Fruit fly (Drosophila melanogaster) whole organism, embryonic: ENCODE results near the gene CG14219.

Experiments
- Ada2b ChIP-seq: fragments of 200-800 bp; sonication (Bioruptor generic); IDR thresholded peaks from 2 replicates; pipeline ENCODE4 v1.3.6; 2022; ENCODE audit warnings: missing biosample characterization, missing genetic modification characterization
- Adf1 ChIP-seq: fragments of 200-800 bp; sonication (Bioruptor generic); IDR thresholded peaks from 2 replicates; pipeline ENCODE4 v1.3.6; 2022; ENCODE audit warnings: missing biosample characterization, missing genetic modification characterization
- CG12104 ChIP-seq: fragments of 200-800 bp; sonication (Bioruptor generic); optimal IDR thresholded peaks from 3 replicates; lab custom pipeline; 2016; ENCODE audit warnings: missing biosample characterization, missing genetic modification characterization
- CG14014 ChIP-seq: fragments of 200-800 bp; sonication (Bioruptor generic); IDR thresholded peaks from 2 replicates; pipeline ENCODE4 v1.3.6; 2022; ENCODE audit warnings: missing biosample characterization, missing genetic modification characterization
- CG14667 ChIP-seq: fragments of 200-800 bp; sonication (Bioruptor generic); IDR thresholded peaks from 2 replicates; pipeline ENCODE4 v1.3.6; 2022; ENCODE audit warnings: missing biosample characterization, missing genetic modification characterization
- CG14860 ChIP-seq: fragments of 200-800 bp; sonication (Bioruptor generic); IDR thresholded peaks from 3 replicates; pipeline ENCODE4 v1.3.6; 2022; ENCODE audit warnings: missing biosample characterization, missing genetic modification characterization; ENCODE audit not compliant: partially characterized antibody
- CG1602 ChIP-seq: fragments of 200-800 bp; sonication (Bioruptor generic); optimal IDR thresholded peaks from 3 replicates; lab custom pipeline; 2016; ENCODE audit warnings: missing biosample characterization, missing genetic modification characterization
- CG2202 ChIP-seq: fragments of 200-800 bp; sonication (Bioruptor generic); optimal IDR thresholded peaks from 2 replicates; lab custom pipeline; 2018; ENCODE audit warnings: missing biosample characterization, mild to moderate bottlenecking, missing genetic modification characterization
- CG30020 ChIP-seq: fragments of 200-800 bp; optimal IDR thresholded peaks from 2 replicates; lab custom pipeline; 2019; ENCODE audit warnings: missing biosample characterization, mild to moderate bottlenecking, missing genetic modification characterization, moderate library complexity
- CG3065 ChIP-seq: fragments of 200-800 bp; sonication (Bioruptor generic); optimal IDR thresholded peaks from 2 replicates; lab custom pipeline; 2016; ENCODE audit warnings: missing biosample characterization, missing genetic modification characterization
- CG31365 ChIP-seq: fragments of 200-800 bp; sonication (Bioruptor generic); optimal IDR thresholded peaks from 2 replicates; lab custom pipeline; 2018; ENCODE audit warnings: missing biosample characterization, mild to moderate bottlenecking, missing genetic modification characterization
- CG33213 ChIP-seq: fragments of 200-800 bp; sonication (Bioruptor generic); optimal IDR thresholded peaks from 3 replicates; lab custom pipeline; 2016; ENCODE audit warnings: missing biosample characterization, missing genetic modification characterization
- CG3847 ChIP-seq: fragments of 200-800 bp; sonication (Bioruptor generic); IDR thresholded peaks from 2 replicates; pipeline ENCODE4 v1.3.6; 2022; ENCODE audit warnings: missing biosample characterization, missing genetic modification characterization
- CG5245 ChIP-seq: fragments of 200-800 bp; sonication (Bioruptor generic); optimal IDR thresholded peaks from 3 replicates; lab custom pipeline; 2016; ENCODE audit warnings: missing biosample characterization, missing genetic modification characterization
- CG6254 ChIP-seq: fragments of 200-800 bp; sonication (Bioruptor generic); optimal IDR thresholded peaks from 3 replicates; lab custom pipeline; 2017; ENCODE audit warnings: mild to moderate bottlenecking, missing biosample characterization, missing genetic modification reagents, missing genetic modification characterization
- CG6654 ChIP-seq: fragments of 200-800 bp; sonication (Bioruptor generic); optimal IDR thresholded peaks from 2 replicates; lab custom pipeline; 2017; ENCODE audit warnings: missing biosample characterization, mild to moderate bottlenecking, missing genetic modification characterization
- CG7372 ChIP-seq: fragments of 200-800 bp; sonication (Bioruptor generic); IDR thresholded peaks from 2 replicates; pipeline ENCODE4 v1.3.6; 2022; ENCODE audit warnings: missing biosample characterization, missing genetic modification characterization
- CG7839 ChIP-seq: fragments of 200-800 bp; sonication (Bioruptor generic); optimal IDR thresholded peaks from 3 replicates; lab custom pipeline; 2018; ENCODE audit warnings: missing biosample characterization, mild to moderate bottlenecking, missing genetic modification characterization, moderate library complexity
- CG9727 ChIP-seq: fragments of 200-800 bp; sonication (Bioruptor generic); optimal IDR thresholded peaks from 3 replicates; lab custom pipeline; 2017; ENCODE audit warnings: missing biosample characterization, mild to moderate bottlenecking, missing genetic modification characterization
- CG9876 ChIP-seq: fragments of 200-800 bp; sonication (Bioruptor generic); optimal IDR thresholded peaks from 2 replicates; lab custom pipeline; 2016; ENCODE audit warnings: missing biosample characterization, missing genetic modification characterization
- CG9932 ChIP-seq: fragments of 200-800 bp; sonication (Bioruptor generic); IDR thresholded peaks from 2 replicates; pipeline ENCODE4 v1.3.6; 2022; ENCODE audit warnings: missing biosample characterization, missing genetic modification characterization
- Dref ChIP-seq: fragments of 200-800 bp; sonication (Bioruptor generic); IDR thresholded peaks from 2 replicates; pipeline ENCODE4 v1.3.6; 2022; ENCODE audit warnings: missing biosample characterization, missing genetic modification characterization
- E2f2 ChIP-seq: fragments of 200-800 bp; sonication (Bioruptor generic); IDR thresholded peaks from 2 replicates; pipeline ENCODE4 v1.3.6; 2022; ENCODE audit warnings: missing biosample characterization, missing genetic modification characterization
- Fer1 ChIP-seq: fragments of 200-800 bp; sonication (Bioruptor generic); optimal IDR thresholded peaks from 2 replicates; lab custom pipeline; 2017; ENCODE audit warnings: missing biosample characterization, mild to moderate bottlenecking, missing genetic modification characterization
- Fer2 ChIP-seq: fragments of 200-800 bp; sonication (Bioruptor generic); optimal IDR thresholded peaks from 2 replicates; lab custom pipeline; 2018; ENCODE audit warnings: missing biosample characterization, mild to moderate bottlenecking, missing genetic modification characterization, moderate library complexity
- HLH3B ChIP-seq: fragments of 200-800 bp; sonication (Bioruptor generic); IDR thresholded peaks from 2 replicates; pipeline ENCODE4 v1.3.6; 2022; ENCODE audit warnings: missing biosample characterization, missing genetic modification characterization
- Mad ChIP-seq: fragments of 200-800 bp; sonication (Bioruptor generic); optimal IDR thresholded peaks from 2 replicates; lab custom pipeline; 2016; ENCODE audit warnings: missing biosample characterization, missing genetic modification characterization
- NC2β ChIP-seq: fragments of 200-800 bp; sonication (Bioruptor generic); optimal IDR thresholded peaks from 2 replicates; lab custom pipeline; 2016; ENCODE audit warnings: missing biosample characterization, missing genetic modification characterization
- Nf-YA ChIP-seq: fragments of 200-800 bp; sonication (Bioruptor generic); IDR thresholded peaks from 2 replicates; pipeline ENCODE4 v1.3.6; 2022; ENCODE audit warnings: missing biosample characterization, missing genetic modification characterization
- Rfx ChIP-seq: fragments of 200-800 bp; sonication (Bioruptor generic); IDR thresholded peaks from 2 replicates; pipeline ENCODE4 v1.3.6; 2022; ENCODE audit warnings: missing biosample characterization, missing genetic modification characterization
- Rx ChIP-seq: fragments of 200-800 bp; sonication (Bioruptor generic); IDR thresholded peaks from 2 replicates; pipeline ENCODE4 v1.3.6; 2022; ENCODE audit warnings: missing biosample characterization, missing genetic modification characterization
- Ssrp ChIP-seq: fragments of 200-800 bp; sonication (Bioruptor generic); optimal IDR thresholded peaks from 2 replicates; lab custom pipeline; 2018; ENCODE audit warnings: missing biosample characterization, mild to moderate bottlenecking, missing genetic modification characterization, moderate library complexity
- al ChIP-seq: fragments of 200-800 bp; sonication (Bioruptor generic); IDR thresholded peaks from 2 replicates; pipeline ENCODE4 v1.3.6; 2022; ENCODE audit warnings: missing biosample characterization, missing genetic modification characterization
- amos ChIP-seq: fragments of 200-800 bp; sonication (Bioruptor generic); IDR thresholded peaks from 2 replicates; pipeline ENCODE4 v1.3.6; 2022; ENCODE audit warnings: missing biosample characterization, missing genetic modification characterization; ENCODE audit not compliant: partially characterized antibody
- ase ChIP-seq: fragments of 200-800 bp; sonication (Bioruptor generic); IDR thresholded peaks from 3 replicates; pipeline ENCODE4 v1.3.6; 2022; ENCODE audit warnings: missing biosample characterization, missing genetic modification characterization
- chm ChIP-seq: fragments of 200-800 bp; sonication (Bioruptor generic); IDR thresholded peaks from 2 replicates; pipeline ENCODE4 v1.3.6; 2022; ENCODE audit warnings: missing biosample characterization, missing genetic modification characterization
- cwo ChIP-seq: fragments of 200-800 bp; sonication (Bioruptor generic); optimal IDR thresholded peaks from 3 replicates; lab custom pipeline; 2017; ENCODE audit warnings: missing biosample characterization, missing genetic modification characterization, mild to moderate bottlenecking, moderate library complexity, missing genetic modification reagents
- dan ChIP-seq: fragments of 200-800 bp; sonication (Bioruptor generic); IDR thresholded peaks from 2 replicates; pipeline ENCODE4 v1.3.6; 2022; ENCODE audit warnings: missing biosample characterization, missing genetic modification characterization
- ems ChIP-seq: fragments of 200-800 bp; sonication (Bioruptor generic); optimal IDR thresholded peaks from 3 replicates; lab custom pipeline; 2016; ENCODE audit warnings: missing biosample characterization, missing genetic modification characterization
- ewg ChIP-seq: fragments of 200-800 bp; sonication (Bioruptor generic); optimal IDR thresholded peaks from 3 replicates; lab custom pipeline; 2017; ENCODE audit warnings: mild to moderate bottlenecking, missing biosample characterization, missing genetic modification reagents, missing genetic modification characterization
- gt ChIP-seq: fragments of 200-800 bp; sonication (Bioruptor generic); IDR thresholded peaks from 2 replicates; pipeline ENCODE4 v1.3.6; 2022; ENCODE audit warnings: missing biosample characterization, missing genetic modification characterization
- knrl ChIP-seq: fragments of 200-800 bp; sonication (Bioruptor generic); IDR thresholded peaks from 3 replicates; pipeline ENCODE4 v1.3.6; 2022; ENCODE audit warnings: missing biosample characterization, missing genetic modification characterization; ENCODE audit not compliant: partially characterized antibody
- lbe ChIP-seq: fragments of 200-800 bp; sonication (Bioruptor generic); optimal IDR thresholded peaks from 2 replicates; lab custom pipeline; 2016; ENCODE audit warnings: missing biosample characterization, mild to moderate bottlenecking, missing genetic modification characterization
- lilli ChIP-seq: fragments of 200-800 bp; sonication (Bioruptor generic); optimal IDR thresholded peaks from 3 replicates; lab custom pipeline; 2016; ENCODE audit warnings: missing biosample characterization, missing genetic modification characterization
- mam ChIP-seq: fragments of 200-800 bp; sonication (Bioruptor generic); optimal IDR thresholded peaks from 3 replicates; lab custom pipeline; 2016; ENCODE audit warnings: missing biosample characterization, missing genetic modification characterization
- nerfin-1 ChIP-seq: fragments of 200-800 bp; sonication (Bioruptor generic); optimal IDR thresholded peaks from 3 replicates; lab custom pipeline; 2019; ENCODE audit warnings: missing biosample characterization, mild to moderate bottlenecking, missing genetic modification characterization, moderate library complexity
- pan ChIP-seq, 4 experiments: fragments of >200 bp in 3 of 4; fragments of 200-800 bp in 1 of 4; sonication (Bioruptor generic) in 1 of 4; optimal IDR thresholded peaks in 3 of 4; IDR thresholded peaks in 1 of 4; 2 replicates each; pipeline versions ENCODE4 v1.3.6 to Lab custom; 2017 to 2022; ENCODE audit warnings: missing biosample characterization in 2 of 4, missing genetic modification characterization in 2 of 4, mixed read lengths in 1 of 4
- sd ChIP-seq: fragments of 200-800 bp; sonication (Bioruptor generic); optimal IDR thresholded peaks from 3 replicates; lab custom pipeline; 2018; ENCODE audit warnings: missing biosample characterization, mild to moderate bottlenecking, missing genetic modification characterization, moderate library complexity
- yki ChIP-seq: fragments of >200 bp; optimal IDR thresholded peaks from 3 replicates; lab custom pipeline; 2018
- zen2 ChIP-seq: fragments of 200-800 bp; sonication (Bioruptor generic); IDR thresholded peaks from 3 replicates; pipeline ENCODE4 v1.3.6; 2022; ENCODE audit warnings: missing biosample characterization, missing genetic modification characterization; ENCODE audit not compliant: partially characterized antibody

The CG14219 gene

dm6 chrX:19605915-19606314 lies 15.9 kb upstream of the CG14219 start (continued):
- TF ChIP-seq yki (lab: Kevin White, UChicago) (no peak), CG6654 (GFP tag; lab: Kevin White, UChicago) (no peak), CG14860 (GFP tag; lab: Robert Waterston, UW) (no peak), cwo (GFP tag; lab: Kevin White, UChicago) (peak; percentile 76), CG9932 (GFP tag; lab: Robert Waterston, UW) (no peak), pan (optimal IDR thresholded peaks at IDR 0.05; lab: Kevin White, UChicago) (no peak), pan (GFP tag; optimal IDR thresholded peaks at IDR 0.05 in 1 of 2, IDR thresholded peaks at IDR 0.05 in 1 of 2) (no peak), Fer1 (GFP tag; lab: Kevin White, UChicago) (no peak), CG5245 (no peak), CG7839 (tag; lab: Kevin White, UChicago) (no peak), Ssrp (tag; lab: Kevin White, UChicago) (no peak), CG14014 (GFP tag; lab: Robert Waterston, UW) (no peak), CG2202 (no peak)

- TF ChIP-seq dan (GFP tag; lab: Robert Waterston, UW): no peak
- no peak for TF ChIP-seq mam (GFP tag; lab: Kevin White, UChicago)
- TF ChIP-seq Nf-YA: no peak
- TF ChIP-seq Ada2b (GFP tag; lab: Robert Waterston, UW): no peak
- TF ChIP-seq HLH3B (GFP tag; lab: Robert Waterston, UW): no peak
- TF ChIP-seq CG9727 (GFP tag; lab: Kevin White, UChicago): no peak
- TF ChIP-seq CG9876: no peak
- peak; percentile 42 for TF ChIP-seq NC2β (GFP tag; lab: Kevin White, UChicago)
- TF ChIP-seq E2f2 (GFP tag; lab: Robert Waterston, UW): peak; percentile 88
- TF ChIP-seq CG14667 (GFP tag; lab: Robert Waterston, UW): no peak
- TF ChIP-seq ase: no peak
- no peak for TF ChIP-seq al
- TF ChIP-seq yki (lab: Kevin White, UChicago): no peak
- 0 out of 2 replicates have a peak, but pooled peaks have one; percentile 15 for TF ChIP-seq CG3847
- peak; percentile 40 for TF ChIP-seq ewg (GFP tag; lab: Kevin White, UChicago)
- no peak for TF ChIP-seq nerfin-1 (tag; lab: Kevin White, UChicago)
- peak; percentile 29; the same call in 1 of the 2 replicates for TF ChIP-seq Adf1 (GFP tag; lab: Robert Waterston, UW)
- TF ChIP-seq Rx: no peak
- TF ChIP-seq Rfx (GFP tag; lab: Robert Waterston, UW): peak; percentile 35; the same call in 1 of the 2 replicates
- peak; percentile 67 for TF ChIP-seq zen2 (GFP tag; lab: Robert Waterston, UW)
- TF ChIP-seq CG30020 (tag; lab: Kevin White, UChicago): no peak
- no peak for TF ChIP-seq CG1602
- no peak for TF ChIP-seq CG3065 (GFP tag; lab: Kevin White, UChicago)
- TF ChIP-seq sd (tag; lab: Kevin White, UChicago): peak; percentile 4
- TF ChIP-seq chm (GFP tag; lab: Robert Waterston, UW): peak; percentile 61; the same call in 1 of the 2 replicates
- TF ChIP-seq Dref (GFP tag; lab: Robert Waterston, UW): peak; percentile 87
- TF ChIP-seq Fer2 (tag; lab: Kevin White, UChicago): no peak
- no peak for TF ChIP-seq lilli (GFP tag; lab: Kevin White, UChicago)
- TF ChIP-seq ems: peak; percentile 5
- no peak for TF ChIP-seq CG7372 (GFP tag; lab: Robert Waterston, UW)
- TF ChIP-seq knrl (GFP tag; lab: Robert Waterston, UW): peak; percentile 47; the same call in 1 of the 3 replicates
- no peak for TF ChIP-seq CG31365 (tag; lab: Kevin White, UChicago)
- TF ChIP-seq amos: peak; percentile 67; the same call in 1 of the 2 replicates
- TF ChIP-seq CG33213 (GFP tag; lab: Kevin White, UChicago): no peak
- TF ChIP-seq Mad (GFP tag; lab: Kevin White, UChicago): no peak
- no peak for TF ChIP-seq CG6254 (GFP tag; lab: Kevin White, UChicago)
- no peak for TF ChIP-seq gt (GFP tag; lab: Robert Waterston, UW)
- no peak for TF ChIP-seq CG12104 (GFP tag; lab: Kevin White, UChicago)
- TF ChIP-seq lbe (GFP tag; lab: Kevin White, UChicago): peak; percentile 42
Measured at dm6 chrX:19604997-19605396, 15.0 kb upstream of the CG14219 start, which contains the start of gene CG14207. Gene CG14207, plus strand, starts transcription at chrX:19605199.
